Worm (Caenorhabditis elegans) whole organism, L4/young adult: ENCODE measurements around the gene spp-7.

Experiments
- W03F9.2 ChIP-seq: fragments of 150-350 bp; optimal IDR thresholded peaks from 2 replicates; lab custom pipeline; 2014; ENCODE audit warnings: missing biosample characterization, missing genetic modification characterization
- dao-5 ChIP-seq: sonication (generic microtip); optimal IDR thresholded peaks from 2 replicates; lab custom pipeline; 2016; ENCODE audit warnings: missing genotype, missing genetic modification characterization, moderate library complexity, missing compliant biosample characterization
- him-1 ChIP-seq: sonication (generic microtip); optimal IDR thresholded peaks from 2 replicates; lab custom pipeline; 2016; ENCODE audit warnings: missing genotype, missing genetic modification reagents, missing genetic modification characterization, missing compliant biosample characterization

Gene spp-7

ce11 chrIV:5394687-5395086 is 20.9 kb downstream of the spp-7 start, which contains the start of the genes perm-3 and swsn-6:
perm-3 (minus strand) TSS chrIV:5394804.
swsn-6 (plus strand) TSS chrIV:5395033.
- TF ChIP-seq W03F9.2 (peak; percentile 79), dao-5 (tag; lab: Kevin White, UChicago) (no peak)

ce11 chrIV:5393566-5393965 is 22.0 kb downstream of the spp-7 start:
- TF ChIP-seq W03F9.2: no peak

ce11 chrIV:5391507-5392057 is 24.0 kb downstream of the spp-7 start, which contains the start of the genes htp-1 and ZK616.5:
htp-1 (minus strand) TSS chrIV:5391557.
ZK616.5 (plus strand) TSS chrIV:5391929.
- TF ChIP-seq dao-5 (tag; lab: Kevin White, UChicago): no peak
- no peak for TF ChIP-seq him-1 (tag; lab: Kevin White, UChicago)
- no peak for TF ChIP-seq W03F9.2

- TF ChIP-seq him-1 (tag; lab: Kevin White, UChicago) (no peak), dao-5 (tag; lab: Kevin White, UChicago) (no peak), W03F9.2 (no peak)
These were observed 25.6 kb downstream of the spp-7 start for ce11 chrIV:5389951-5390350.

ce11 chrIV:5388477-5389065 is 27.0 kb downstream of the spp-7 start, which contains the start of gene elo-6:
elo-6 (minus strand) TSS chrIV:5388559.
- TF ChIP-seq dao-5 (tag; lab: Kevin White, UChicago): no peak

ce11 chrIV:5385020-5385419 is 30.6 kb downstream of the spp-7 start, which contains the start of gene F41H10.12:
F41H10.12 (plus strand) TSS chrIV:5385320.
- TF ChIP-seq dao-5 (tag; lab: Kevin White, UChicago) (no peak), him-1 (tag; lab: Kevin White, UChicago) (no peak), W03F9.2 (no peak)

- TF ChIP-seq W03F9.2 (no peak), dao-5 (tag; lab: Kevin White, UChicago) (no peak), him-1 (tag; lab: Kevin White, UChicago) (no peak)
These were observed 33.0 kb downstream of the spp-7 start, which contains the start of gene F41H10.1 for ce11 chrIV:5382609-5383008. F41H10.1 (plus strand) TSS chrIV:5382909.

ce11 chrIV:5381334-5381733 is 34.3 kb downstream of the spp-7 start, which contains the start of gene F41H10.2:
F41H10.2 (plus strand) TSS chrIV:5381634.
- TF ChIP-seq W03F9.2 (no peak), him-1 (tag; lab: Kevin White, UChicago) (no peak)

- TF ChIP-seq W03F9.2 (no peak), him-1 (tag; lab: Kevin White, UChicago) (no peak), dao-5 (tag; lab: Kevin White, UChicago) (no peak)
These were observed 35.5 kb downstream of the spp-7 start for ce11 chrIV:5380140-5380539.

- no peak for TF ChIP-seq him-1 (tag; lab: Kevin White, UChicago)
- TF ChIP-seq W03F9.2: no peak
- no peak for TF ChIP-seq dao-5 (tag; lab: Kevin White, UChicago)
These were observed 38.5 kb downstream of the spp-7 start, which contains the start of gene elo-5 for ce11 chrIV:5377062-5377461. elo-5 (minus strand) TSS chrIV:5377117.

- TF ChIP-seq dao-5 (tag; lab: Kevin White, UChicago): no peak
These were observed 40.6 kb downstream of the spp-7 start for ce11 chrIV:5374946-5375345.

- TF ChIP-seq dao-5 (tag; lab: Kevin White, UChicago) (no peak), W03F9.2 (no peak), him-1 (tag; lab: Kevin White, UChicago) (no peak)
These were observed 41.3 kb downstream of the spp-7 start for ce11 chrIV:5374321-5374720.

ce11 chrIV:5370914-5371313 is 44.7 kb downstream of the spp-7 start:
- TF ChIP-seq dao-5 (tag; lab: Kevin White, UChicago) (no peak), him-1 (tag; lab: Kevin White, UChicago) (no peak), W03F9.2 (no peak)

- no peak for TF ChIP-seq him-1 (tag; lab: Kevin White, UChicago)
- no peak for TF ChIP-seq W03F9.2
- no peak for TF ChIP-seq dao-5 (tag; lab: Kevin White, UChicago)
These were observed 46.2 kb downstream of the spp-7 start, which contains the start of gene F41H10.3 for ce11 chrIV:5369414-5369813. F41H10.3 (plus strand) TSS chrIV:5369801.

ce11 chrIV:5368860-5369259 is 46.7 kb downstream of the spp-7 start:
- no peak for TF ChIP-seq dao-5 (tag; lab: Kevin White, UChicago)
- peak; percentile 46 for TF ChIP-seq W03F9.2
